Fruit fly (Drosophila melanogaster) whole organism, embryonic: ENCODE measurements around the gene Lip3.

Experiments used
- Abd-B ChIP-seq: fragments of 200-800 bp; sonication (Bioruptor generic); optimal IDR thresholded peaks from 2 replicates; lab custom pipeline; 2018; ENCODE audit warnings: missing biosample characterization, mild to moderate bottlenecking, missing genetic modification characterization, moderate library complexity
- Awh ChIP-seq: fragments of 200-800 bp; sonication (Bioruptor generic); IDR thresholded peaks from 2 replicates; pipeline ENCODE4, ENCODE4 v1.3.6; 2022; ENCODE audit warnings: missing biosample characterization, missing genetic modification characterization
- B-H1 ChIP-seq: fragments of 200-800 bp; sonication (Bioruptor generic); IDR thresholded peaks from 3 replicates; pipeline ENCODE4 v1.3.6; 2022; ENCODE audit warnings: missing biosample characterization, missing genetic modification characterization
- CG1024 ChIP-seq: fragments of 200-800 bp; sonication (Bioruptor generic); IDR thresholded peaks from 2 replicates; pipeline ENCODE4 v1.3.6; 2022; ENCODE audit warnings: missing biosample characterization, missing genetic modification characterization
- CG10267 ChIP-seq: fragments of 200-800 bp; sonication (Bioruptor generic); optimal IDR thresholded peaks from 2 replicates; lab custom pipeline; 2018; ENCODE audit warnings: missing biosample characterization, mild to moderate bottlenecking, missing genetic modification characterization, moderate library complexity
- CG11247 ChIP-seq: fragments of 200-800 bp; sonication (Bioruptor generic); IDR thresholded peaks from 2 replicates; pipeline ENCODE4 v1.3.6; 2022; ENCODE audit warnings: missing biosample characterization, missing genetic modification characterization
- CG11504 ChIP-seq: fragments of 200-800 bp; sonication (Bioruptor generic); optimal IDR thresholded peaks from 3 replicates; lab custom pipeline; 2019; ENCODE audit warnings: missing biosample characterization, mild to moderate bottlenecking, missing genetic modification characterization, moderate library complexity
- CG12104 ChIP-seq: fragments of 200-800 bp; sonication (Bioruptor generic); optimal IDR thresholded peaks from 3 replicates; lab custom pipeline; 2016; ENCODE audit warnings: missing biosample characterization, missing genetic modification characterization
- CG13287 ChIP-seq: fragments of 200-800 bp; sonication (Bioruptor generic); IDR thresholded peaks from 2 replicates; pipeline ENCODE4 v1.3.6; 2022; ENCODE audit warnings: missing biosample characterization, missing genetic modification characterization; ENCODE audit not compliant: partially characterized antibody
- CG13296 ChIP-seq: fragments of 200-800 bp; sonication (Bioruptor generic); optimal IDR thresholded peaks from 3 replicates; lab custom pipeline; 2018; ENCODE audit warnings: missing biosample characterization, mild to moderate bottlenecking, missing genetic modification characterization
- CG15479 ChIP-seq: fragments of 200-800 bp; sonication (Bioruptor generic); optimal IDR thresholded peaks from 3 replicates; lab custom pipeline; 2019; ENCODE audit warnings: missing biosample characterization, mild to moderate bottlenecking, missing genetic modification characterization, moderate library complexity
- CG17359 ChIP-seq: fragments of 200-800 bp; sonication (Bioruptor generic); optimal IDR thresholded peaks from 3 replicates; lab custom pipeline; 2018; ENCODE audit warnings: missing biosample characterization, mild to moderate bottlenecking, missing genetic modification characterization, moderate library complexity
- CG2116 ChIP-seq: fragments of 200-800 bp; sonication (Bioruptor generic); optimal IDR thresholded peaks from 3 replicates; lab custom pipeline; 2018; ENCODE audit warnings: missing biosample characterization, mild to moderate bottlenecking, missing genetic modification characterization
- CG32772 ChIP-seq: fragments of 200-800 bp; sonication (Bioruptor generic); IDR thresholded peaks from 2 replicates; pipeline ENCODE4 v1.3.6; 2022; ENCODE audit warnings: missing biosample characterization, missing genetic modification characterization
- CG34422 ChIP-seq: fragments of 200-800 bp; sonication (Bioruptor generic); IDR thresholded peaks from 3 replicates; pipeline ENCODE4 v1.3.6; 2022; ENCODE audit warnings: missing biosample characterization, missing genetic modification characterization
- CG3847 ChIP-seq: fragments of 200-800 bp; sonication (Bioruptor generic); IDR thresholded peaks from 2 replicates; pipeline ENCODE4 v1.3.6; 2022; ENCODE audit warnings: missing biosample characterization, missing genetic modification characterization
- CG4404 ChIP-seq: fragments of 200-800 bp; sonication (Bioruptor generic); IDR thresholded peaks from 2 replicates; pipeline ENCODE4 v1.3.6; 2022; ENCODE audit warnings: missing biosample characterization, missing genetic modification characterization
- CG4707 ChIP-seq: fragments of 200-800 bp; sonication (Bioruptor generic); optimal IDR thresholded peaks from 2 replicates; lab custom pipeline; 2018; ENCODE audit warnings: missing biosample characterization, mild to moderate bottlenecking, missing genetic modification characterization, moderate library complexity
- CG6854 ChIP-seq: fragments of 200-800 bp; sonication (Bioruptor generic); optimal IDR thresholded peaks from 3 replicates; lab custom pipeline; 2017; ENCODE audit warnings: missing biosample characterization, mild to moderate bottlenecking, missing genetic modification characterization
- CG9797 ChIP-seq: fragments of 200-800 bp; sonication (Bioruptor generic); optimal IDR thresholded peaks from 3 replicates; lab custom pipeline; 2018; ENCODE audit warnings: missing biosample characterization, mild to moderate bottlenecking, missing genetic modification characterization
- CHES-1-like ChIP-seq: fragments of 200-800 bp; sonication (Bioruptor generic); optimal IDR thresholded peaks from 2 replicates; lab custom pipeline; 2016; ENCODE audit warnings: missing biosample characterization, missing genetic modification characterization
- CoRest ChIP-seq: fragments of 200-800 bp; sonication (Bioruptor generic); optimal IDR thresholded peaks from 3 replicates; lab custom pipeline; 2018; ENCODE audit warnings: missing biosample characterization, mild to moderate bottlenecking, missing genetic modification characterization, moderate library complexity
- Dbx ChIP-seq: fragments of 200-800 bp; sonication (Bioruptor generic); IDR thresholded peaks from 3 replicates; pipeline ENCODE4 v1.3.6; 2022; ENCODE audit warnings: missing biosample characterization, missing genetic modification characterization
- Dip2 ChIP-seq: fragments of 200-800 bp; sonication (Bioruptor generic); IDR thresholded peaks from 2 replicates; pipeline ENCODE4 v1.3.6; 2022; ENCODE audit warnings: missing biosample characterization, missing genetic modification characterization
- Dll ChIP-seq: fragments of 200-800 bp; sonication (Bioruptor generic); IDR thresholded peaks from 4 replicates; pipeline ENCODE4 v1.3.6; 2022; ENCODE audit warnings: missing biosample characterization, missing genetic modification characterization; ENCODE audit not compliant: partially characterized antibody
- Dref ChIP-seq: fragments of 200-800 bp; sonication (Bioruptor generic); IDR thresholded peaks from 2 replicates; pipeline ENCODE4 v1.3.6; 2022; ENCODE audit warnings: missing biosample characterization, missing genetic modification characterization
- H15 ChIP-seq: fragments of 200-800 bp; sonication (Bioruptor generic); IDR thresholded peaks from 3 replicates; pipeline ENCODE4 v1.3.6; 2022; ENCODE audit warnings: missing biosample characterization, missing genetic modification characterization
- HLH3B ChIP-seq: fragments of 200-800 bp; sonication (Bioruptor generic); IDR thresholded peaks from 2 replicates; pipeline ENCODE4 v1.3.6; 2022; ENCODE audit warnings: missing biosample characterization, missing genetic modification characterization
- Jarid2 ChIP-seq: fragments of 200-800 bp; sonication (Bioruptor generic); optimal IDR thresholded peaks from 3 replicates; lab custom pipeline; 2017; ENCODE audit warnings: mild to moderate bottlenecking, missing biosample characterization, missing genetic modification reagents, missing genetic modification characterization
- MBD-R2 ChIP-seq: fragments of 200-800 bp; sonication (Bioruptor generic); IDR thresholded peaks from 2 replicates; pipeline ENCODE4 v1.3.6; 2022; ENCODE audit warnings: missing biosample characterization, missing genetic modification characterization
- Max ChIP-seq: fragments of 200-800 bp; sonication (Bioruptor generic); optimal IDR thresholded peaks from 2 replicates; lab custom pipeline; 2016; ENCODE audit warnings: missing biosample characterization, mild to moderate bottlenecking, missing genetic modification characterization
- Myb ChIP-seq: fragments of 200-800 bp; sonication (Bioruptor generic); optimal IDR thresholded peaks from 2 replicates; lab custom pipeline; 2016; ENCODE audit warnings: missing biosample characterization, missing genetic modification characterization
- Poxn ChIP-seq: fragments of 200-800 bp; sonication (Bioruptor generic); IDR thresholded peaks from 2 replicates; pipeline ENCODE4 v1.3.6; 2022; ENCODE audit warnings: missing biosample characterization, missing genetic modification characterization
- Spps ChIP-seq: fragments of 200-800 bp; sonication (Bioruptor generic); optimal IDR thresholded peaks from 2 replicates; lab custom pipeline; 2018; ENCODE audit warnings: missing biosample characterization, mild to moderate bottlenecking, missing genetic modification characterization
- Usf ChIP-seq: fragments of 200-800 bp; sonication (Bioruptor generic); optimal IDR thresholded peaks from 2 replicates; lab custom pipeline; 2017; ENCODE audit warnings: missing genotype, missing biosample characterization, missing genetic modification characterization
- YL-1 ChIP-seq: fragments of 200-800 bp; sonication (Bioruptor generic); optimal IDR thresholded peaks from 3 replicates; lab custom pipeline; 2017; ENCODE audit warnings: missing biosample characterization, mild to moderate bottlenecking, missing genetic modification characterization
- abd-A ChIP-seq: fragments of 200-800 bp; sonication (Bioruptor generic); optimal IDR thresholded peaks from 3 replicates; lab custom pipeline; 2019; ENCODE audit warnings: missing biosample characterization, mild to moderate bottlenecking, missing genetic modification characterization, moderate library complexity
- al ChIP-seq: fragments of 200-800 bp; sonication (Bioruptor generic); IDR thresholded peaks from 2 replicates; pipeline ENCODE4 v1.3.6; 2022; ENCODE audit warnings: missing biosample characterization, missing genetic modification characterization
- bbx ChIP-seq: fragments of 200-800 bp; sonication (Bioruptor generic); IDR thresholded peaks from 2 replicates; pipeline ENCODE4 v1.3.6; 2022; ENCODE audit warnings: missing biosample characterization, missing genetic modification characterization; ENCODE audit not compliant: partially characterized antibody
- dimm ChIP-seq: fragments of 200-800 bp; sonication (Bioruptor generic); IDR thresholded peaks from 2 replicates; pipeline ENCODE4 v1.3.6; 2022; ENCODE audit warnings: missing biosample characterization, missing genetic modification characterization
- ems ChIP-seq: fragments of 200-800 bp; sonication (Bioruptor generic); optimal IDR thresholded peaks from 3 replicates; lab custom pipeline; 2016; ENCODE audit warnings: missing biosample characterization, missing genetic modification characterization
- gce ChIP-seq: fragments of 200-800 bp; sonication (Bioruptor generic); IDR thresholded peaks from 3 replicates; pipeline ENCODE4 v1.3.6; 2022; ENCODE audit warnings: missing biosample characterization, missing genetic modification characterization
- nau ChIP-seq: fragments of 200-800 bp; sonication (Bioruptor generic); optimal IDR thresholded peaks from 3 replicates; lab custom pipeline; 2017; ENCODE audit warnings: missing biosample characterization, mild to moderate bottlenecking, missing genetic modification characterization, missing genetic modification reagents
- pzg ChIP-seq: fragments of 200-800 bp; sonication (Bioruptor generic); optimal IDR thresholded peaks from 3 replicates; lab custom pipeline; 2018; ENCODE audit warnings: missing biosample characterization, mild to moderate bottlenecking, missing genetic modification characterization, moderate library complexity
- scrt ChIP-seq: fragments of 200-800 bp; sonication (Bioruptor generic); optimal IDR thresholded peaks from 2 replicates; lab custom pipeline; 2018; ENCODE audit warnings: missing biosample characterization, mild to moderate bottlenecking, missing genetic modification characterization, moderate library complexity
- stwl ChIP-seq: fragments of 200-800 bp; sonication (Bioruptor generic); optimal IDR thresholded peaks from 3 replicates; lab custom pipeline; 2018; ENCODE audit warnings: missing biosample characterization, mild to moderate bottlenecking, missing genetic modification characterization, moderate library complexity
- trh ChIP-seq: fragments of 200-800 bp; sonication (Bioruptor generic); optimal IDR thresholded peaks from 2 replicates; lab custom pipeline; 2016; ENCODE audit warnings: missing biosample characterization, missing genetic modification characterization
- twi ChIP-seq: fragments of 200-800 bp; optimal IDR thresholded peaks from 2 replicates; lab custom pipeline; 2019; ENCODE audit warnings: missing biosample characterization, mild to moderate bottlenecking, missing genetic modification characterization, moderate library complexity
- z ChIP-seq: fragments of 200-800 bp; sonication (Bioruptor generic); IDR thresholded peaks from 3 replicates; pipeline ENCODE4 v1.3.6; 2022; ENCODE audit warnings: missing biosample characterization, missing genetic modification characterization

The Lip3 gene

DNA sequence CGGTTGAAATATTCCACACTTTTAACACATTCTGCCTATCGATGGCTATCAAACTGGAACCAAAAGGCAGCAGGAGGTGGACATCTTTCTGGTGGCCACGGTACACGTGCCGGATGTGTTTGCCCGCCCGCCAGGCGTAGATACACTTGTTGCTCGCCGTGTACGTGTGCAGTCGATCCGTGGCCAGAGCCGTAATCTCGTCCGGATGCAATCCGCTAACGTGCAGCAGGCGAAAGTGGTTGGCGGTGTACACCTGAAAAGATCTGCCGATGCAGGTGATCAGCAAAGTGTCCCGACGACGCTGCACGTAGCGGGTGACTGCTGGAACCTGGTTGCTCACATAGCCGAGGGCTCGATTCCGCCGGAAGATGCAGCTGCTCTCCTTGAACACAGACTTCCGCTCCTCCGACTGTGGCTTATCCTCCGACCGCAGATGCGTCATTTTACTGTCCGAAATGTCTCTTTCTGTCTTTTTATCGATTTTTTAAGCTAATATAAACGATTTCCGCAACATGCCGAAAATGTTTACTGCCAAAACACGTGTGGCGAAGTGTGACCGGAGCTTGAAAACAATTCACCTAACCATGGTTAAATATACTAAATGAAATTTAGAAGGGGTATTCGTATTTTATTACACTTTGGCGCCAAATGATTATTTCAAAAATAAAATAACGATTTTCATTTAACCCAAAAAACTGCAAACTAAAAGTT, 16.6 kb upstream of the Lip3 start, which contains the start of gene CG9799 (continued):
- TF ChIP-seq CG11504 (tag; lab: Kevin White, UChicago): peak; percentile 95
- TF ChIP-seq Dref (GFP tag; lab: Robert Waterston, UW): no peak
- no peak for TF ChIP-seq CHES-1-like
- peak; percentile 93 for TF ChIP-seq Max (GFP tag; lab: Kevin White, UChicago)
- TF ChIP-seq gce (GFP tag; lab: Robert Waterston, UW): peak; percentile 7; the same call in 1 of the 3 replicates
- no peak for TF ChIP-seq abd-A (tag; lab: Kevin White, UChicago)
- TF ChIP-seq scrt: peak; percentile 9
- TF ChIP-seq CG4707 (GFP tag; lab: Kevin White, UChicago): no peak
- TF ChIP-seq CG34422 (GFP tag; lab: Robert Waterston, UW): peak; percentile 84; the same call in 2 of the 3 replicates
- no peak for TF ChIP-seq z (GFP tag; lab: Robert Waterston, UW)
- no peak for TF ChIP-seq al (GFP tag; lab: Robert Waterston, UW)
- no peak for TF ChIP-seq dimm
- TF ChIP-seq Abd-B (GFP tag; lab: Kevin White, UChicago): peak; percentile 51
- TF ChIP-seq twi (tag; lab: Kevin White, UChicago): peak; percentile 79
- no peak for TF ChIP-seq Jarid2 (GFP tag; lab: Kevin White, UChicago)
- TF ChIP-seq Awh (GFP tag; lab: Robert Waterston, UW): peak; percentile 50; the same call in 1 of the 2 replicates
- peak; percentile 90 for TF ChIP-seq CG9797 (GFP tag; lab: Kevin White, UChicago)
- TF ChIP-seq CG13296 (GFP tag; lab: Kevin White, UChicago): no peak
- peak; percentile 51 for TF ChIP-seq CG2116 (GFP tag; lab: Kevin White, UChicago)
- no peak for TF ChIP-seq Poxn (GFP tag; lab: Robert Waterston, UW)
- TF ChIP-seq CG12104 (GFP tag; lab: Kevin White, UChicago): no peak
- TF ChIP-seq CG6854 (GFP tag; lab: Kevin White, UChicago): no peak
- peak; percentile 43; the same call in 1 of the 4 replicates for TF ChIP-seq Dll
- 0 out of 3 replicates have a peak, but pooled peaks have one; percentile 17 for TF ChIP-seq Dbx (GFP tag; lab: Robert Waterston, UW)
- no peak for TF ChIP-seq CoRest (tag; lab: Kevin White, UChicago)
- no peak for TF ChIP-seq CG11247 (GFP tag; lab: Robert Waterston, UW)
- TF ChIP-seq CG1024 (GFP tag; lab: Robert Waterston, UW): no peak
- TF ChIP-seq Usf (GFP tag; lab: Kevin White, UChicago): no peak
- TF ChIP-seq trh: no peak
- no peak for TF ChIP-seq B-H1 (GFP tag; lab: Robert Waterston, UW)
- TF ChIP-seq Myb (GFP tag; lab: Kevin White, UChicago): peak; percentile 52
- TF ChIP-seq CG3847 (GFP tag; lab: Robert Waterston, UW): peak; percentile 7; the same call in 1 of the 2 replicates
- TF ChIP-seq stwl (tag; lab: Kevin White, UChicago): peak; percentile 63
- TF ChIP-seq YL-1 (GFP tag; lab: Kevin White, UChicago): peak; percentile 66
- no peak for TF ChIP-seq nau (GFP tag; lab: Kevin White, UChicago)
- TF ChIP-seq HLH3B (GFP tag; lab: Robert Waterston, UW): no peak
- no peak for TF ChIP-seq CG32772 (GFP tag; lab: Robert Waterston, UW)
- no peak for TF ChIP-seq ems (GFP tag; lab: Kevin White, UChicago)
- peak; percentile 22 for TF ChIP-seq CG10267 (tag; lab: Kevin White, UChicago)
- TF ChIP-seq Spps (tag; lab: Kevin White, UChicago): no peak
- peak; percentile 46; the same call in 1 of the 2 replicates for TF ChIP-seq CG13287 (GFP tag; lab: Robert Waterston, UW)
- no peak for TF ChIP-seq CG4404 (GFP tag; lab: Robert Waterston, UW)
- no peak for TF ChIP-seq Dip2 (GFP tag; lab: Robert Waterston, UW)
- no peak for TF ChIP-seq CG17359 (tag; lab: Kevin White, UChicago)
- TF ChIP-seq bbx (GFP tag; lab: Robert Waterston, UW): 0 out of 2 replicates have a peak, but pooled peaks have one; percentile 26
- no peak for TF ChIP-seq CG15479 (GFP tag; lab: Kevin White, UChicago)
- TF ChIP-seq pzg (GFP tag; lab: Kevin White, UChicago): peak; percentile 72
- peak; percentile 42; the same call in 1 of the 2 replicates for TF ChIP-seq MBD-R2 (GFP tag; lab: Robert Waterston, UW)
- TF ChIP-seq H15: no peak
